Fruit fly (Drosophila melanogaster): ENCODE data around the gene CG33985.

The CG33985 gene

DNA sequence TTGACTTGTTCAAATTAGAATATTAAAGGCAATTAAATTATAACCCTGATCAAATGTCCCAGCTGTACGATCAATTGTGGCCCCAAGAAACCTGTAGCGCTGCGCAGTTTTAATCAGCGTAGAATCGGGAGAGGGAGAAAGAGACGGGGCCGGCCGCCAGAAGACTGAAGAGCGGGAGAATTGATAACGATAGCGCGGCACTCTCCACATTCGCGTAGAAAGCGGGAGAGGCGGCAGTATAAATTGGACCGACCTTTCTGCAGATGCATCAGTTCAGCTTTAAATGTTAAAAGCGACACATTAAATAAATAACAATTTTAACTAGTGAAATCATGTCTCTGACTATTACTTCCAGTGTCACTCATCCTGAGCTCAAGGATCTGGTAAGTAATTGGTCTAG lies 15.8 kb downstream of the CG33985 start, which contains the start of gene MsrA (continued):
- TF ChIP-seq scrt (GFP tag; optimal IDR thresholded peaks at IDR 0.05) (no peak), CG12769 (tag; optimal IDR thresholded peaks at IDR 0.05) (peak; percentile 35), pum (GFP tag; optimal IDR thresholded peaks at IDR 0.05) (no peak), Kr (GFP tag; optimal IDR thresholded peaks at IDR 0.05) (no peak), slbo (GFP tag; IDR thresholded peaks at IDR 0.05) (no peak), sens (GFP tag) (peak; percentile 63), chinmo (GFP tag; IDR thresholded peaks at IDR 0.05; ENCODE audit: partially characterized antibody) (0 out of 4 replicates have a peak, but pooled peaks have one; percentile 15), Med (GFP tag) (peak; percentile 44), CG17186 (GFP tag; optimal IDR thresholded peaks at IDR 0.05) (no peak), Doc2 (GFP tag; IDR thresholded peaks at IDR 0.05) (no peak), CG8388 (GFP tag; optimal IDR thresholded peaks at IDR 0.05) (no peak), dimm (GFP tag; IDR thresholded peaks at IDR 0.05) (no peak), fu2 (GFP tag; optimal IDR thresholded peaks at IDR 0.05) (no peak), CG4424 (GFP tag; optimal IDR thresholded peaks at IDR 0.05) (no peak), CG6791 (GFP tag; IDR thresholded peaks at IDR 0.05; ENCODE audit: partially characterized antibody) (no peak), sd (tag; optimal IDR thresholded peaks at IDR 0.05) (no peak), Hmx (GFP tag; optimal IDR thresholded peaks at IDR 0.05) (no peak), CG12236 (GFP tag; optimal IDR thresholded peaks at IDR 0.05) (no peak), CG10274 (GFP tag; optimal IDR thresholded peaks at IDR 0.05) (no peak), nom (GFP tag; optimal IDR thresholded peaks at IDR 0.05) (peak; percentile 58), TFAM (GFP tag; optimal IDR thresholded peaks at IDR 0.05) (no peak), CG7839 (tag; optimal IDR thresholded peaks at IDR 0.05) (no peak), CG7556 (GFP tag; optimal IDR thresholded peaks at IDR 0.05) (no peak), tin (GFP tag; optimal IDR thresholded peaks at IDR 0.05) (no peak), CG14050 (GFP tag; IDR thresholded peaks at IDR 0.05) (no peak), CG17912 (GFP tag; optimal IDR thresholded peaks at IDR 0.05) (no peak)

DNA sequence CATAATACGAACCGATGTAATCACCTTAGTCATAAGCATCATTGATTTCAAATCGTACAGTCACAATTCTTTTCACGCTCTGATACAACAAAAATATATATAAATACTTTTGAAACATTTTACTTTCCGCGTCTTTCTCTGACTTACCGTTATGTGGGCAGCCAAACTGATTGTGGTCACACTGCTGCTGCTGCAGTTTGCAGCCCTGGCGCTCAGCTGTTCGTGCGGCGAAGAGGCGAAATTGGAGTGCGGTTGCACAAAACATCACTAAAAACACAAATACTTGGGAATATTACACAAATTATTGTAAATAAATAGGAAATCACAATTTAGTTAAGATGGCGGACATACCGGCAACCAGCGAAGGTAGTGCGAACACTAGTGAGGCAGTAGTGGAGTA lies 17.2 kb downstream of the CG33985 start, which contains the start of the genes gdl and gdl-ORF39:
Gene gdl, plus strand, starts transcription at position 48 of the 400 bp plus-strand sequence.
Gene gdl-ORF39, plus strand, starts transcription at position 48 of the 400 bp plus-strand sequence.
- TF ChIP-seq fd96Cb (tag; optimal IDR thresholded peaks at IDR 0.05) (no peak), Bgb (GFP tag; IDR thresholded peaks at IDR 0.05; ENCODE audit: partially characterized antibody) (peak; percentile 46; the same call in 1 of the 2 replicates), CG11560 (tag; IDR thresholded peaks at IDR 0.05) (no peak), GATAe (GFP tag; conservative IDR thresholded peaks at IDR 0.05) (no peak), tin (GFP tag; optimal IDR thresholded peaks at IDR 0.05) (no peak), CG17361 (GFP tag; IDR thresholded peaks at IDR 0.05) (no peak), oc (tag; optimal IDR thresholded peaks at IDR 0.05) (no peak), Dref (GFP tag; IDR thresholded peaks at IDR 0.05) (peak; percentile 64), trem (tag; optimal IDR thresholded peaks at IDR 0.05) (peak; percentile 36), toy (GFP tag; IDR thresholded peaks at IDR 0.05) (no peak), pum (GFP tag; optimal IDR thresholded peaks at IDR 0.05) (no peak), BtbVII (GFP tag; optimal IDR thresholded peaks at IDR 0.05) (no peak), HmgZ (tag; optimal IDR thresholded peaks at IDR 0.05) (no peak), CG8290 (GFP tag; optimal IDR thresholded peaks at IDR 0.05) (no peak), CG8290 (tag; optimal IDR thresholded peaks at IDR 0.05) (peak in 1 of 2 experiments; percentile 8), Hsf (GFP tag; optimal IDR thresholded peaks at IDR 0.05) (no peak), btn (GFP tag; optimal IDR thresholded peaks at IDR 0.05) (no peak), maf-S (GFP tag; optimal IDR thresholded peaks at IDR 0.05) (no peak), disco-r (GFP tag; optimal IDR thresholded peaks at IDR 0.05) (no peak), tio (GFP tag; optimal IDR thresholded peaks at IDR 0.05) (no peak), Meics (GFP tag; optimal IDR thresholded peaks at IDR 0.05) (no peak), CG5245 (GFP tag; optimal IDR thresholded peaks at IDR 0.05) (no peak), Sox100B (GFP tag; optimal IDR thresholded peaks at IDR 0.05) (no peak), lmd (GFP tag; IDR thresholded peaks at IDR 0.05) (no peak), corto (GFP tag; optimal IDR thresholded peaks at IDR 0.05) (no peak), Rx (GFP tag; IDR thresholded peaks at IDR 0.05) (no peak), CG18476 (GFP tag; optimal IDR thresholded peaks at IDR 0.05) (no peak), CG10979 (tag; optimal IDR thresholded peaks at IDR 0.05) (no peak), Dip3 (GFP tag; optimal IDR thresholded peaks at IDR 0.05) (no peak)

Data from whole organism, embryonic.